Worm (Caenorhabditis elegans) whole organism, young adult: Measurements from ENCODE around the gene dpy-2.

ENCODE experiments used
- B0035.1 ChIP-seq: sonication (generic microtip); optimal IDR thresholded peaks from 2 replicates; lab custom pipeline; 2016; ENCODE audit warnings: missing genetic modification characterization, mild to moderate bottlenecking, missing compliant biosample characterization, missing genotype, missing genetic modification reagents
- B0336.3 ChIP-seq: fragments of 200-800 bp; sonication (Bioruptor generic); IDR thresholded peaks from 2 replicates; pipeline ENCODE4 v1.3.6; 2022; ENCODE audit warnings: missing genetic modification characterization, missing compliant biosample characterization
- C06A6.2 ChIP-seq: fragments of 200-800 bp; sonication (Bioruptor generic); conservative IDR thresholded peaks from 2 replicates; pipeline ENCODE4 v1.3.6; 2022; ENCODE audit warnings: missing genetic modification characterization, missing compliant biosample characterization
- D2030.7 ChIP-seq: fragments of 200-800 bp; sonication (Bioruptor generic); IDR thresholded peaks from 2 replicates; pipeline ENCODE4 v1.3.6; 2022; ENCODE audit warnings: missing genetic modification reagents, missing genetic modification characterization, missing compliant biosample characterization
- F23B12.7 ChIP-seq: sonication (generic microtip); optimal IDR thresholded peaks from 2 replicates; lab custom pipeline; 2017; ENCODE audit warnings: missing genetic modification characterization, mild to moderate bottlenecking, missing compliant biosample characterization, antibody characterized with exemption, moderate library complexity; ENCODE audit not compliant: insufficient read depth
- Y53F4B.3 ChIP-seq: fragments of 200-800 bp; sonication (Bioruptor generic); IDR thresholded peaks from 2 replicates; pipeline ENCODE4 v1.3.6; 2022; ENCODE audit warnings: missing genetic modification reagents, missing genetic modification characterization, missing compliant biosample characterization
- Y56A3A.18 ChIP-seq: fragments of 200-800 bp; sonication (Bioruptor generic); IDR thresholded peaks from 2 replicates; pipeline ENCODE4 v1.3.6; 2022; ENCODE audit warnings: missing genetic modification reagents, missing genetic modification characterization, missing compliant biosample characterization
- Y67H2A.10 ChIP-seq: fragments of 200-800 bp; sonication (Bioruptor generic); conservative IDR thresholded peaks from 2 replicates; pipeline ENCODE4 v1.3.6; 2022; ENCODE audit warnings: missing genetic modification reagents, missing genetic modification characterization, missing compliant biosample characterization
- akir-1 ChIP-seq: fragments of 200-800 bp; sonication (Bioruptor generic); optimal IDR thresholded peaks from 2 replicates; lab custom pipeline; 2018; ENCODE audit warnings: mild to moderate bottlenecking, missing genetic modification characterization, moderate library complexity, missing compliant biosample characterization
- ama-1 ChIP-seq, 3 experiments: fragments of 150-350 bp in 1 of 3; sonication (generic microtip) in 2 of 3; optimal IDR thresholded peaks; 2 replicates each; lab custom pipeline; 2014 to 2018; ENCODE audit warnings: missing biosample characterization in 2 of 3, missing genetic modification characterization in 2 of 3, missing genetic modification reagents in 2 of 3
- aptf-3 ChIP-seq: fragments of 200-800 bp; sonication (Bioruptor generic); IDR thresholded peaks from 2 replicates; pipeline ENCODE4 v1.3.6; 2022; ENCODE audit warnings: missing genetic modification characterization, missing compliant biosample characterization
- atf-7 ChIP-seq: sonication (generic microtip); optimal IDR thresholded peaks from 2 replicates; lab custom pipeline; 2017; ENCODE audit warnings: mild to moderate bottlenecking, missing genetic modification characterization, missing compliant biosample characterization
- bed-2 ChIP-seq: fragments of 200-800 bp; sonication (Bioruptor generic); IDR thresholded peaks from 2 replicates; pipeline ENCODE4 v1.3.6; 2022; ENCODE audit warnings: missing genetic modification reagents, missing genetic modification characterization, missing compliant biosample characterization
- ceh-79 ChIP-seq: sonication (generic microtip); optimal IDR thresholded peaks from 2 replicates; lab custom pipeline; 2017; ENCODE audit warnings: mild to moderate bottlenecking, missing genetic modification characterization, missing compliant biosample characterization
- ceh-91 ChIP-seq: fragments of 200-800 bp; sonication (Bioruptor generic); IDR thresholded peaks from 2 replicates; pipeline ENCODE4 v1.3.6; 2022; ENCODE audit warnings: missing genetic modification reagents, missing genetic modification characterization, missing compliant biosample characterization
- dpl-1 ChIP-seq: fragments of 150-350 bp; optimal IDR thresholded peaks from 2 replicates; lab custom pipeline; 2014; ENCODE audit warnings: missing biosample characterization, missing genetic modification reagents, missing genetic modification characterization
- efl-1 ChIP-seq: fragments of 150-350 bp; optimal IDR thresholded peaks from 2 replicates; lab custom pipeline; 2014; ENCODE audit warnings: missing biosample characterization, missing genetic modification reagents, missing genetic modification characterization
- him-1 ChIP-seq: sonication (generic microtip); optimal IDR thresholded peaks from 2 replicates; lab custom pipeline; 2016; ENCODE audit warnings: missing genotype, missing genetic modification reagents, missing genetic modification characterization, missing compliant biosample characterization
- hlh-26 ChIP-seq: fragments of 200-800 bp; sonication (Bioruptor generic); conservative IDR thresholded peaks from 2 replicates; pipeline ENCODE4 v1.3.6; 2022; ENCODE audit warnings: missing genetic modification reagents, missing genetic modification characterization, missing compliant biosample characterization
- hmg-1.2 ChIP-seq: fragments of 200-800 bp; sonication (Bioruptor generic); IDR thresholded peaks from 2 replicates; pipeline ENCODE4 v1.3.6; 2022; ENCODE audit warnings: missing genetic modification reagents, missing genetic modification characterization, missing compliant biosample characterization
- hsf-1 ChIP-seq: fragments of 200-800 bp; sonication (Bioruptor generic); IDR thresholded peaks from 2 replicates; pipeline ENCODE4 v1.3.6; 2022; ENCODE audit warnings: missing genetic modification reagents, missing genetic modification characterization, missing compliant biosample characterization
- lir-1 ChIP-seq: fragments of 200-800 bp; sonication (Bioruptor generic); conservative IDR thresholded peaks from 2 replicates; pipeline ENCODE4 v1.3.6; 2022; ENCODE audit warnings: missing genetic modification reagents, missing genetic modification characterization, missing compliant biosample characterization
- madf-3 ChIP-seq: fragments of 200-800 bp; sonication (Bioruptor generic); IDR thresholded peaks from 2 replicates; pipeline ENCODE4 v1.3.6; 2022; ENCODE audit warnings: missing genetic modification reagents, missing genetic modification characterization, missing compliant biosample characterization
- madf-8 ChIP-seq: fragments of 200-800 bp; sonication (Bioruptor generic); conservative IDR thresholded peaks from 2 replicates; pipeline ENCODE4 v1.3.6; 2022; ENCODE audit warnings: missing genetic modification reagents, missing genetic modification characterization, missing compliant biosample characterization
- mel-28 ChIP-seq: sonication (generic microtip); optimal IDR thresholded peaks from 2 replicates; lab custom pipeline; 2016; ENCODE audit warnings: borderline replicate concordance, mild to moderate bottlenecking, missing genetic modification characterization, missing compliant biosample characterization
- mes-4 ChIP-seq: sonication (generic microtip); optimal IDR thresholded peaks from 2 replicates; lab custom pipeline; 2016; ENCODE audit warnings: missing genotype, missing genetic modification characterization, missing compliant biosample characterization
- nfyb-1 ChIP-seq: fragments of 200-800 bp; sonication (Bioruptor generic); IDR thresholded peaks from 2 replicates; pipeline ENCODE4 v1.3.6; 2022; ENCODE audit warnings: missing genetic modification reagents, missing genetic modification characterization, missing compliant biosample characterization
- nhr-27 ChIP-seq: fragments of 200-800 bp; sonication (Bioruptor generic); optimal IDR thresholded peaks from 2 replicates; lab custom pipeline; 2018; ENCODE audit warnings: mild to moderate bottlenecking, missing genetic modification characterization, moderate library complexity, missing compliant biosample characterization
- pha-4 ChIP-seq: fragments of 150-350 bp; sonication (generic microtip); optimal IDR thresholded peaks from 2 replicates; lab custom pipeline; 2014; ENCODE audit warnings: missing biosample characterization, missing genetic modification reagents, missing genetic modification characterization
- rec-8 ChIP-seq, 2 experiments: sonication (generic microtip); optimal IDR thresholded peaks; 2 replicates each; lab custom pipeline; 2016; ENCODE audit warnings: mild to moderate bottlenecking in 2 of 2, missing genetic modification characterization in 2 of 2, missing genetic modification reagents in 2 of 2, missing genotype in 2 of 2, missing biosample characterization in 1 of 2, missing compliant biosample characterization in 1 of 2, moderate library complexity in 1 of 2
- rpc-1 ChIP-seq, 2 experiments: fragments of 150-350 bp in 1 of 2; sonication (generic microtip) in 1 of 2; optimal IDR thresholded peaks; 2 replicates each; lab custom pipeline; 2014 to 2018; ENCODE audit warnings: missing biosample characterization in 1 of 2, missing genetic modification characterization in 1 of 2, missing genetic modification reagents in 1 of 2, missing genotype in 1 of 2
- snpc-1.1 ChIP-seq: sonication (generic microtip); optimal IDR thresholded peaks from 2 replicates; lab custom pipeline; 2017; ENCODE audit warnings: missing genetic modification characterization, mild to moderate bottlenecking, missing compliant biosample characterization, antibody characterized with exemption, moderate library complexity, missing genotype, missing genetic modification reagents; ENCODE audit not compliant: insufficient read depth
- snpc-1.3 ChIP-seq: sonication (generic microtip); optimal IDR thresholded peaks from 2 replicates; lab custom pipeline; 2017; ENCODE audit warnings: missing genetic modification characterization, mild to moderate bottlenecking, missing compliant biosample characterization, antibody characterized with exemption, moderate library complexity, missing genotype, missing genetic modification reagents; ENCODE audit not compliant: insufficient read depth
- snpc-3.4 ChIP-seq: sonication (generic microtip); optimal IDR thresholded peaks from 2 replicates; lab custom pipeline; 2017; ENCODE audit warnings: missing genetic modification characterization, mild to moderate bottlenecking, missing compliant biosample characterization, antibody characterized with exemption, moderate library complexity, missing genotype, missing genetic modification reagents
- snpc-4 ChIP-seq, 5 experiments: fragments of 150-350 bp in 1 of 5; sonication (generic microtip) in 4 of 5; optimal IDR thresholded peaks; 2 replicates each; lab custom pipeline; 2014 to 2018; ENCODE audit warnings: missing genetic modification characterization in 5 of 5, missing biosample characterization in 3 of 5, antibody characterized with exemption in 2 of 5, mild to moderate bottlenecking in 2 of 5, missing compliant biosample characterization in 2 of 5, missing genotype in 2 of 5, moderate library complexity in 2 of 5, missing genetic modification reagents in 1 of 5
- tbx-9 ChIP-seq: sonication (generic microtip); optimal IDR thresholded peaks from 2 replicates; lab custom pipeline; 2016; ENCODE audit warnings: borderline replicate concordance, missing genetic modification characterization, inconsistent platforms, missing compliant biosample characterization
- tlf-1 ChIP-seq: fragments of 200-800 bp; sonication (Bioruptor generic); optimal IDR thresholded peaks from 2 replicates; lab custom pipeline; 2018; ENCODE audit warnings: mild to moderate bottlenecking, missing genetic modification characterization, missing compliant biosample characterization
- unc-130 ChIP-seq: sonication (generic microtip); optimal IDR thresholded peaks from 2 replicates; lab custom pipeline; 2016; ENCODE audit warnings: missing genetic modification reagents, missing genetic modification characterization, missing compliant biosample characterization
- zim-3 ChIP-seq: sonication (generic microtip); optimal IDR thresholded peaks from 2 replicates; lab custom pipeline; 2017; ENCODE audit warnings: mild to moderate bottlenecking, missing genetic modification characterization, moderate library complexity, missing compliant biosample characterization
- ztf-25 ChIP-seq: fragments of 200-800 bp; sonication (Bioruptor generic); IDR thresholded peaks from 2 replicates; pipeline ENCODE4 v1.3.6; 2022; ENCODE audit warnings: missing genetic modification reagents, missing genetic modification characterization, missing compliant biosample characterization

dpy-2 gene

ce11 chrII:6741428-6741827 is 27.3 kb downstream of the dpy-2 start, which contains the start of gene exos-8 (continued):
- TF ChIP-seq D2030.7 (peak; percentile 69; the same call in 1 of the 2 replicates), F23B12.7 (tag; lab: Kevin White, UChicago) (peak; percentile 86), akir-1 (GFP tag; lab: Kevin White, UChicago) (peak; percentile 44), him-1 (tag; lab: Kevin White, UChicago) (peak; percentile 12), mel-28 (tag; lab: Kevin White, UChicago) (no peak), nhr-27 (tag; lab: Kevin White, UChicago) (no peak), efl-1 (GFP tag; lab: Kevin White, UChicago) (peak; percentile 65), tbx-9 (tag; lab: Kevin White, UChicago) (no peak), Y67H2A.10 (GFP tag; lab: Robert Waterston, UW) (no peak), madf-8 (GFP tag; lab: Robert Waterston, UW) (peak; percentile 36; the same call in 1 of the 2 replicates), dpl-1 (peak; percentile 37), hlh-26 (GFP tag; lab: Robert Waterston, UW) (no peak), ztf-25 (no peak), unc-130 (GFP tag; lab: Kevin White, UChicago) (peak; percentile 71), madf-3 (GFP tag; lab: Robert Waterston, UW) (0 out of 2 replicates have a peak, but pooled peaks have one; percentile 15), rec-8 (tag; optimal IDR thresholded peaks at IDR 0.05; lab: Kevin White, UChicago) (peak in 1 of 2 experiments; percentile 39), nfyb-1 (GFP tag; lab: Robert Waterston, UW) (no peak)

- no peak for TF ChIP-seq hlh-26 (GFP tag; lab: Robert Waterston, UW)
- no peak for TF ChIP-seq bed-2 (GFP tag; lab: Robert Waterston, UW)
- TF ChIP-seq hsf-1 (GFP tag; lab: Robert Waterston, UW): no peak
- no peak for TF ChIP-seq snpc-4 (GFP tag; optimal IDR thresholded peaks at IDR 0.05; lab: Kevin White, UChicago)
- no peak for TF ChIP-seq snpc-4 (tag; optimal IDR thresholded peaks at IDR 0.05; lab: Kevin White, UChicago)
- no peak for TF ChIP-seq tlf-1 (GFP tag; lab: Kevin White, UChicago)
- TF ChIP-seq nfyb-1 (GFP tag; lab: Robert Waterston, UW): no peak
- TF ChIP-seq atf-7: no peak
- no peak for TF ChIP-seq pha-4 (tag; lab: Kevin White, UChicago)
These were observed 28.5 kb downstream of the dpy-2 start, which contains the start of gene F41G3.6 for ce11 chrII:6742614-6743013. F41G3.6 (plus strand) TSS chrII:6742914.

ce11 chrII:6744648-6745047 is 30.6 kb downstream of the dpy-2 start, which contains the start of gene ins-15:
ins-15 (minus strand) TSS chrII:6744748.
- TF ChIP-seq dpl-1: no peak
- no peak for TF ChIP-seq rpc-1 (optimal IDR thresholded peaks at IDR 0.05; lab: Kevin White, UChicago)
- TF ChIP-seq rpc-1 (tag; optimal IDR thresholded peaks at IDR 0.05; lab: Kevin White, UChicago): no peak
- no peak for TF ChIP-seq ama-1 (optimal IDR thresholded peaks at IDR 0.05; lab: Kevin White, UChicago)
- no peak for TF ChIP-seq ama-1 (GFP tag; optimal IDR thresholded peaks at IDR 0.05; lab: Kevin White, UChicago)
- TF ChIP-seq ceh-91 (GFP tag; lab: Robert Waterston, UW): no peak
- TF ChIP-seq snpc-3.4 (tag; lab: Kevin White, UChicago): no peak
- no peak for TF ChIP-seq B0336.3 (GFP tag; lab: Robert Waterston, UW)
- TF ChIP-seq C06A6.2 (GFP tag; lab: Robert Waterston, UW): no peak
- no peak for TF ChIP-seq Y53F4B.3 (GFP tag; lab: Robert Waterston, UW)
- no peak for TF ChIP-seq F23B12.7 (tag; lab: Kevin White, UChicago)
- no peak for TF ChIP-seq snpc-1.3 (tag; lab: Kevin White, UChicago)
- TF ChIP-seq Y56A3A.18 (GFP tag; lab: Robert Waterston, UW): no peak
- no peak for TF ChIP-seq aptf-3
- no peak for TF ChIP-seq hmg-1.2 (GFP tag; lab: Robert Waterston, UW)
- TF ChIP-seq mes-4 (tag; lab: Kevin White, UChicago): no peak
- no peak for TF ChIP-seq snpc-1.1 (tag; lab: Kevin White, UChicago)
- TF ChIP-seq lir-1 (GFP tag; lab: Robert Waterston, UW): no peak
- TF ChIP-seq ceh-79: no peak
- TF ChIP-seq B0035.1 (tag; lab: Kevin White, UChicago): no peak
- TF ChIP-seq zim-3 (tag; lab: Kevin White, UChicago): no peak
